Worm (Caenorhabditis elegans) whole organism, L1 larva: ENCODE measurements around the gene grl-31.
A peak's percentile ranks its signal among the peaks of the same experiment; 100 is the strongest.

ENCODE experiments used
- C34B4.2 ChIP-seq: sonication (generic microtip); optimal IDR thresholded peaks from 2 replicates; lab custom pipeline; 2017; ENCODE audit warnings: mild to moderate bottlenecking, missing genetic modification characterization, missing compliant biosample characterization
- F16B12.6 ChIP-seq: fragments of 150-350 bp; optimal IDR thresholded peaks from 2 replicates; lab custom pipeline; 2014; ENCODE audit warnings: missing biosample characterization, missing genetic modification characterization
- aha-1 ChIP-seq: fragments of 150-350 bp; optimal IDR thresholded peaks from 2 replicates; lab custom pipeline; 2014; ENCODE audit warnings: missing biosample characterization, missing genetic modification characterization
- aly-2 ChIP-seq: fragments of 150-350 bp; optimal IDR thresholded peaks from 2 replicates; lab custom pipeline; 2014; ENCODE audit warnings: missing biosample characterization, missing genetic modification characterization
- ama-1 ChIP-seq: fragments of 150-350 bp; optimal IDR thresholded peaks from 2 replicates; lab custom pipeline; 2014
- ceh-63 ChIP-seq: fragments of 200-800 bp; sonication (Bioruptor generic); optimal IDR thresholded peaks from 2 replicates; lab custom pipeline; 2018; ENCODE audit warnings: mild to moderate bottlenecking, missing genetic modification characterization, missing compliant biosample characterization
- ceh-8 ChIP-seq: fragments of 200-800 bp; sonication (Bioruptor generic); optimal IDR thresholded peaks from 2 replicates; lab custom pipeline; 2018; ENCODE audit warnings: mild to moderate bottlenecking, missing genetic modification characterization, moderate library complexity, missing compliant biosample characterization
- ceh-82 ChIP-seq, 3 experiments: fragments of 150-350 bp in 1 of 3; sonication (generic microtip) in 2 of 3; optimal IDR thresholded peaks; 2 replicates each; lab custom pipeline; 2014 to 2017; ENCODE audit warnings: missing biosample characterization in 3 of 3, missing genetic modification characterization in 3 of 3
- ceh-88 ChIP-seq: fragments of 200-800 bp; sonication (Bioruptor generic); IDR thresholded peaks from 2 replicates; pipeline ENCODE4 v1.3.6; 2022; ENCODE audit warnings: missing genetic modification characterization, missing compliant biosample characterization
- ceh-90 ChIP-seq: sonication (generic microtip); optimal IDR thresholded peaks from 2 replicates; lab custom pipeline; 2016; ENCODE audit warnings: missing genetic modification characterization, missing compliant biosample characterization
- dsc-1 ChIP-seq: sonication (generic microtip); optimal IDR thresholded peaks from 2 replicates; lab custom pipeline; 2016; ENCODE audit warnings: mild to moderate bottlenecking, missing genetic modification characterization, missing compliant biosample characterization
- efl-1 ChIP-seq, 4 experiments: fragments of 150-350 bp; optimal IDR thresholded peaks in 3 of 4; peaks in 1 of 4; 1 replicate in 1 of 4; 2 replicates in 3 of 4; lab custom pipeline; 2014; ENCODE audit warnings: missing biosample characterization in 2 of 4, missing genetic modification characterization in 2 of 4, missing genetic modification reagents in 2 of 4
- elt-2 ChIP-seq: sonication (generic microtip); optimal IDR thresholded peaks from 2 replicates; lab custom pipeline; 2016; ENCODE audit warnings: missing genetic modification characterization, mild to moderate bottlenecking, inconsistent platforms, missing compliant biosample characterization, missing genetic modification reagents
- elt-3 ChIP-seq, 6 experiments: fragments of 150-350 bp in 1 of 6; sonication (generic microtip); optimal IDR thresholded peaks; 2 replicates each; lab custom pipeline; 2017 to 2018; ENCODE audit warnings: missing biosample characterization in 6 of 6, missing genetic modification characterization in 6 of 6, inconsistent platforms in 1 of 6
- ets-5 ChIP-seq: fragments of 200-800 bp; sonication (Bioruptor generic); IDR thresholded peaks from 2 replicates; pipeline ENCODE4 v1.3.6; 2022; ENCODE audit warnings: missing genetic modification characterization, missing compliant biosample characterization
- fkh-4 ChIP-seq: sonication (generic microtip); optimal IDR thresholded peaks from 2 replicates; lab custom pipeline; 2016; ENCODE audit warnings: missing compliant biosample characterization, missing genetic modification characterization, borderline replicate concordance
- fkh-8 ChIP-seq: sonication (generic microtip); optimal IDR thresholded peaks from 2 replicates; lab custom pipeline; 2016; ENCODE audit warnings: mild to moderate bottlenecking, missing genetic modification characterization, missing compliant biosample characterization
- lin-39 ChIP-seq: fragments of 150-350 bp; optimal IDR thresholded peaks from 2 replicates; lab custom pipeline; 2014; ENCODE audit warnings: missing biosample characterization, missing genetic modification reagents, missing genetic modification characterization
- lir-3 ChIP-seq: sonication (generic microtip); optimal IDR thresholded peaks from 2 replicates; lab custom pipeline; 2016; ENCODE audit warnings: mild to moderate bottlenecking, missing genetic modification characterization, moderate library complexity, missing compliant biosample characterization; ENCODE audit not compliant: poor library complexity
- lsy-2 ChIP-seq, 2 experiments: fragments of 150-350 bp; optimal IDR thresholded peaks; 2 replicates each; lab custom pipeline; 2014; ENCODE audit warnings: missing biosample characterization in 2 of 2, missing genetic modification characterization in 2 of 2
- mab-9 ChIP-seq: fragments of 200-800 bp; sonication (Bioruptor generic); IDR thresholded peaks from 2 replicates; pipeline ENCODE4 v1.3.6; 2022; ENCODE audit warnings: missing genetic modification reagents, missing genetic modification characterization, missing compliant biosample characterization
- mef-2 ChIP-seq: fragments of 150-350 bp; optimal IDR thresholded peaks from 2 replicates; lab custom pipeline; 2014; ENCODE audit warnings: missing biosample characterization, missing genetic modification characterization
- mep-1 ChIP-seq: fragments of 150-350 bp; optimal IDR thresholded peaks from 2 replicates; lab custom pipeline; 2014; ENCODE audit warnings: missing biosample characterization, missing genetic modification characterization
- nhr-11 ChIP-seq: fragments of 150-350 bp; optimal IDR thresholded peaks from 2 replicates; lab custom pipeline; 2014; ENCODE audit warnings: missing biosample characterization, missing genetic modification characterization
- nhr-12 ChIP-seq: sonication (generic microtip); optimal IDR thresholded peaks from 2 replicates; lab custom pipeline; 2017; ENCODE audit warnings: missing biosample characterization, missing genetic modification characterization
- nhr-19 ChIP-seq: fragments of 200-800 bp; sonication (Bioruptor generic); conservative IDR thresholded peaks from 2 replicates; pipeline ENCODE4 v1.3.6; 2022; ENCODE audit warnings: missing genetic modification characterization, missing compliant biosample characterization
- nhr-20 ChIP-seq: sonication (generic microtip); optimal IDR thresholded peaks from 2 replicates; lab custom pipeline; 2016; ENCODE audit warnings: mild to moderate bottlenecking, missing genetic modification characterization, missing compliant biosample characterization
- nhr-71 ChIP-seq: sonication (generic microtip); optimal IDR thresholded peaks from 2 replicates; lab custom pipeline; 2016; ENCODE audit warnings: mild to moderate bottlenecking, missing genetic modification characterization, moderate library complexity, missing compliant biosample characterization
- nhr-76 ChIP-seq: sonication (generic microtip); optimal IDR thresholded peaks from 2 replicates; lab custom pipeline; 2017; ENCODE audit warnings: missing biosample characterization, missing genetic modification characterization
- nhr-84 ChIP-seq: sonication (generic microtip); optimal IDR thresholded peaks from 2 replicates; lab custom pipeline; 2017; ENCODE audit warnings: missing biosample characterization, missing genetic modification characterization
- nhr-85 ChIP-seq: sonication (generic microtip); peaks from one replicate; lab custom pipeline; 2016; ENCODE audit warnings: missing genetic modification characterization, inconsistent platforms, missing compliant biosample characterization
- nhr-90 ChIP-seq: sonication (generic microtip); optimal IDR thresholded peaks from 2 replicates; lab custom pipeline; 2016; ENCODE audit warnings: mild to moderate bottlenecking, missing genetic modification characterization, missing compliant biosample characterization; ENCODE audit not compliant: poor library complexity
- pax-3 ChIP-seq: fragments of 200-800 bp; sonication (Bioruptor generic); optimal IDR thresholded peaks from 2 replicates; lab custom pipeline; 2018; ENCODE audit warnings: mild to moderate bottlenecking, missing genetic modification characterization, moderate library complexity, missing compliant biosample characterization
- pqm-1 ChIP-seq: sonication (generic microtip); optimal IDR thresholded peaks from 3 replicates; lab custom pipeline; 2017; ENCODE audit warnings: missing biosample characterization, missing genetic modification characterization
- rnt-1 ChIP-seq: sonication (generic microtip); optimal IDR thresholded peaks from 2 replicates; lab custom pipeline; 2016; ENCODE audit warnings: mild to moderate bottlenecking, missing genetic modification characterization, moderate library complexity, missing compliant biosample characterization
- sox-4 ChIP-seq: sonication (generic microtip); optimal IDR thresholded peaks from 2 replicates; lab custom pipeline; 2016; ENCODE audit warnings: missing genetic modification characterization, missing compliant biosample characterization
- swsn-7 ChIP-seq: sonication (generic microtip); optimal IDR thresholded peaks from 2 replicates; lab custom pipeline; 2016; ENCODE audit warnings: missing genetic modification characterization, missing compliant biosample characterization
- unc-130 ChIP-seq: fragments of 150-350 bp; optimal IDR thresholded peaks from 2 replicates; lab custom pipeline; 2017; ENCODE audit warnings: missing biosample characterization, missing genetic modification characterization, inconsistent platforms
- unc-86 ChIP-seq: sonication (generic microtip); optimal IDR thresholded peaks from 2 replicates; lab custom pipeline; 2016; ENCODE audit warnings: missing genetic modification characterization, missing compliant biosample characterization
- unc-98 ChIP-seq: fragments of 200-800 bp; sonication (Bioruptor generic); IDR thresholded peaks from 2 replicates; pipeline ENCODE4 v1.3.6; 2022; ENCODE audit warnings: missing genetic modification characterization, missing compliant biosample characterization
- zip-4 ChIP-seq: fragments of 200-800 bp; sonication (Bioruptor generic); optimal IDR thresholded peaks from 2 replicates; lab custom pipeline; 2018; ENCODE audit warnings: mild to moderate bottlenecking, missing genetic modification characterization, moderate library complexity, missing compliant biosample characterization

grl-31 gene

ce11 chrV:3585011-3585410 lies 27.4 kb upstream of the grl-31 start:
- TF ChIP-seq nhr-12 = no peak
- TF ChIP-seq nhr-90 (tag; lab: Kevin White, UChicago) = no peak
- TF ChIP-seq sox-4 (tag; lab: Kevin White, UChicago) = no peak
- TF ChIP-seq aly-2 = peak; percentile 3
- TF ChIP-seq ceh-90 (tag; lab: Kevin White, UChicago) = no peak
- TF ChIP-seq dsc-1 (tag; lab: Kevin White, UChicago) = no peak
- no peak for TF ChIP-seq nhr-11 (tag; lab: Kevin White, UChicago)
- TF ChIP-seq fkh-4 (tag; lab: Kevin White, UChicago) = no peak
- TF ChIP-seq nhr-19 (GFP tag; lab: Robert Waterston, UW) = no peak

ce11 chrV:3583622-3584021 lies 26.0 kb upstream of the grl-31 start:
- TF ChIP-seq unc-98 (GFP tag; lab: Robert Waterston, UW) = no peak
- no peak for TF ChIP-seq rnt-1 (tag; lab: Kevin White, UChicago)
- no peak for TF ChIP-seq mab-9
- TF ChIP-seq nhr-76 (tag; lab: Kevin White, UChicago) = no peak
- no peak for TF ChIP-seq mep-1
- TF ChIP-seq pax-3 (tag; lab: Kevin White, UChicago) = no peak
- TF ChIP-seq, all 84 proteins: peak for 0

ce11 chrV:3582671-3583070 lies 25.1 kb upstream of the grl-31 start:
- TF ChIP-seq efl-1 (optimal IDR thresholded peaks at IDR 0.05; lab: Kevin White, UChicago) = no peak
- TF ChIP-seq efl-1 (GFP tag; optimal IDR thresholded peaks at IDR 0.05 in 1 of 2; lab: Kevin White, UChicago) = no peak
- TF ChIP-seq nhr-11 (tag; lab: Kevin White, UChicago) = no peak
- no peak for TF ChIP-seq nhr-84 (tag; lab: Kevin White, UChicago)
- no peak for TF ChIP-seq pax-3 (tag; lab: Kevin White, UChicago)
- TF ChIP-seq swsn-7 = no peak
- TF ChIP-seq ceh-63 (GFP tag; lab: Kevin White, UChicago) = no peak
- TF ChIP-seq F16B12.6 (tag; lab: Kevin White, UChicago) = no peak
- TF ChIP-seq pqm-1 (tag; lab: Kevin White, UChicago) = no peak
- TF ChIP-seq unc-86 (tag; lab: Kevin White, UChicago) = no peak
- no peak for TF ChIP-seq mef-2
- no peak for TF ChIP-seq ama-1 (lab: Kevin White, UChicago)
- TF ChIP-seq lir-3 (tag; lab: Kevin White, UChicago) = no peak

- peak; percentile 36 for TF ChIP-seq nhr-85
- TF ChIP-seq fkh-8 (tag; lab: Kevin White, UChicago) = no peak
- TF ChIP-seq nhr-71 (tag; lab: Kevin White, UChicago) = peak; percentile 15
- no peak for TF ChIP-seq nhr-20 (tag; lab: Kevin White, UChicago)
Measured at ce11 chrV:3582086-3582485, 24.5 kb upstream of the grl-31 start.

ce11 chrV:3581643-3582042 lies 24.1 kb upstream of the grl-31 start:
- no peak for TF ChIP-seq ets-5
- TF ChIP-seq mep-1 = no peak
- no peak for TF ChIP-seq lsy-2 (tag; optimal IDR thresholded peaks at IDR 0.05; lab: Kevin White, UChicago)
- no peak for TF ChIP-seq nhr-12
- TF ChIP-seq mef-2 = no peak
- TF ChIP-seq lin-39 (tag; lab: Kevin White, UChicago) = no peak
- no peak for TF ChIP-seq mab-9
- TF ChIP-seq ceh-8 = no peak
- TF ChIP-seq C34B4.2 (tag; lab: Kevin White, UChicago) = no peak
- TF ChIP-seq nhr-90 (tag; lab: Kevin White, UChicago) = no peak
- no peak for TF ChIP-seq unc-130 (tag; lab: Kevin White, UChicago)
- TF ChIP-seq elt-2 (tag; lab: Kevin White, UChicago) = no peak
- TF ChIP-seq lir-3 (tag; lab: Kevin White, UChicago) = no peak
- no peak for TF ChIP-seq ceh-88 (GFP tag; lab: Robert Waterston, UW)
- TF ChIP-seq elt-3 (tag; optimal IDR thresholded peaks at IDR 0.05; lab: Kevin White, UChicago) = no peak
- TF ChIP-seq aha-1 (tag; lab: Kevin White, UChicago) = no peak
- no peak for TF ChIP-seq zip-4 (GFP tag; lab: Kevin White, UChicago)
- TF ChIP-seq ceh-82 (tag; optimal IDR thresholded peaks at IDR 0.05; lab: Kevin White, UChicago) = no peak
- no peak for TF ChIP-seq unc-98 (GFP tag; lab: Robert Waterston, UW)
- TF ChIP-seq, all 84 proteins: peak for 0
